Worm (Caenorhabditis elegans) whole organism, dauer: ENCODE data around the gene spt-4.

Experiments used
- unc-62 ChIP-seq: sonication (generic microtip); optimal IDR thresholded peaks from 2 replicates; lab custom pipeline; 2017; ENCODE audit warnings: missing biosample characterization, missing genetic modification reagents, missing genetic modification characterization

Gene spt-4

ce11 chrIII:64747-65625 is 4.6 kb downstream of the spt-4 start:
- no peak for TF ChIP-seq unc-62

DNA sequence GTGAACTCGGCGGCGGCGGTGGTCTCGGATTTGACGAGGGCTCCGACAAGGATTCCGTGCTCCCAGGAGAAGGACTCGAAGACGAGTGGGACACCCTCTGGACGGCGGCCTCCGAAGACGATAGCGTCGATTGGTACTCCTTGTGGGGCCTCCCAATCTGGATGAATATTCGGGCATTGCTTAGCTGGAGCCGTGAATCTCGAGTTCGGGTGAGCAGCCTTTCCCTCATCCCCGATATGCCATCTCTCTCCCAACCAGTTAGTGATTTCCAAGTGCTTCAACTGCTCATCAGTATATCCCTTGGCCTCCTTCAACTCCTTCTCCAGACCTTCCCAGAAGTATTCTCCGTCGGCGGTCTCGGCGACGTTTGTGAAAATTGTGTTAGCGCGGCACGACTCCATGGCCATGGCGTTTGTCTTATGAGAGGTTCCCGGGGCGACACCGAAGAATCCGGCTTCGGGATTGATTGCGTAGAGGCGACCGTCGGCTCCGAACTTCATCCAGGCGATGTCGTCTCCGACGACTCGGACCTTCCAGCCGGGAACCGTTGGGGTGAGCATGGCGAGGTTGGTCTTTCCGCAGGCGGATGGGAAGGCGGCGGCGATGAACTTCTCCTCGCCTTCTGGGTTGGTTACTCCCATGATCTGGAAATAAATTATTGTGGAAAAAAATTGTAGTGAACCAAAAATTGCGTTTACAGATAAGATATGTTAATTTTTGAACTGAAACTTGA is 5.8 kb downstream of the spt-4 start:
- no peak for TF ChIP-seq unc-62

ce11 chrIII:62383-62873 is 7.1 kb downstream of the spt-4 start:
- no peak for TF ChIP-seq unc-62

DNA sequence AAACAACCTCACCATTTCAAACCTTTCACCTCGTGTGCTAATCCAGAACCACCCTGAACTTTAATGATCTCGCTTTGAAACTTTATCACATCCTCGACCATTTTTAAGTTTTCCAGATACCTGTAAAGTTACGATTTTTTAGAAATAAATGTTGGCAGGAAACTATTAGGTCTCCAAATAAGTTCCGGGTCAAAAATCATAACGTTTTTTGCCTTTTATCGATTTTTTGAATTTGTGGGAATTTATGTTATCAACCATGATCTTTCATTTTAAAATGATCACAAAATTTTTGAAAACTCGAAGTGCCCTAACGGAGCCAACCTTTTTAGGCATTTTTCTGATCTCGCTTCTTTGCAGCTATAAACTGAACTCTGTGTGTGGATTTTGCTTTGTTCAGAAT is 8.5 kb downstream of the spt-4 start, which contains the start of gene btb-5:
Gene btb-5 (minus strand): TSS at position 101 of the 400 bp plus-strand sequence.
- no peak for TF ChIP-seq unc-62

- no peak for TF ChIP-seq unc-62
These were observed 15.9 kb downstream of the spt-4 start for ce11 chrIII:53696-54095.

DNA sequence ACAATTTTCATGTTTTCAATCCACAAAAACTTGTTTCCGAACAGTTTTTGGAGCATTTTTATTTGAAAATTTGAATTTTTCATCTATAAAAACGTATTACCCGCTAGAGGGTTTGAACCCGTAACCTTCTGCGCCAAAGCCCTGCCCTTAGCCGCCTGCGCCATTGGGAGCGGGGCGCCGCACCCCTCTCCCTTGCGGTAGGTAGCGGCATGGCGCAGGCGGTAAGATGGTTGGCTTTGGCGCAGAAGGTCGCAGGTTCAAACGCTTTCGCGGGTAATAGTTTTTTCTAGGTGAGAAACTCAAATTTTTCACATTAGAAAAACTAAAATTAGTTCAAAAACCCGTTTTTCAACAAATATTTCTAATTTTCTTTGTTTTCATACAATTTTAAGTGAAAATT is 17.9 kb downstream of the spt-4 start:
- TF ChIP-seq unc-62: no peak

DNA sequence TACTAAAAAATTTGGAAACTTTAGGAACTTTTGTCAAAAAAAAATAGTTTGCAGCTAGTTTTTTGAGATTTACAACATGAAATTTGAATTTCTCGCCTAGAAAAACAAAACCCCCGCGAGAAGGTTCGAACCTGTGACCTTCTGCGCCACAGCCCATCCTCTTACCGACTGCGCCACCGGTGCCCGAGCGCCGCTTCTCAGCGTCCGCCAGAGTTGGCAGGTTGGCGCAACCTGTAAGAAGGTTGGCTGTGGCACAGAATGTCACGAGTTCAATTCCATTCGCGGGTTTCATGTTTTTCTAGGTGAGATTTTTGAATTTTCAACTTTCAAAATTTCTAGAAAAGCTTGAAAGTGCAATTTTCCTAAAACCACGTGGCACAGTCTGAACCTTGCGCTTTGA is 19.1 kb downstream of the spt-4 start:
- TF ChIP-seq unc-62: no peak

DNA sequence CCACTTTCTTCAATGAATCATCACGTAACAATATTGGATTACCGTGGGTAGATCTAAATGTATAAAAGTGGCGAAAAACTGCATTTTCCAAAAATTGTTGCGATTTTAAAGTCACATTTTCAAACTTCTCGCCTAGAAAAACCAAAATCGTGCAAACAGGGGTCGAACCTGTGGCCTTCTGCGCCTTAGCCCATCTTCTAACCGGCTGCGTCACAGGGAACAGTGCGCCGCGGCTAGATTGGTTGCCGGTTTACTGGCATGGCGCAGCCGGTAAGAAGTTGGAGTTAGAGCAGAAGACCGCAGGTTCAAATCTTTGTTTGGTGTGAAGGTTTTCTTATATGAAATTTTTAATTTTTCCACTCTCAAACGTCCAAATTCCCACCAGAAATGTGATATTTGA is 20.5 kb downstream of the spt-4 start:
- no peak for TF ChIP-seq unc-62

DNA sequence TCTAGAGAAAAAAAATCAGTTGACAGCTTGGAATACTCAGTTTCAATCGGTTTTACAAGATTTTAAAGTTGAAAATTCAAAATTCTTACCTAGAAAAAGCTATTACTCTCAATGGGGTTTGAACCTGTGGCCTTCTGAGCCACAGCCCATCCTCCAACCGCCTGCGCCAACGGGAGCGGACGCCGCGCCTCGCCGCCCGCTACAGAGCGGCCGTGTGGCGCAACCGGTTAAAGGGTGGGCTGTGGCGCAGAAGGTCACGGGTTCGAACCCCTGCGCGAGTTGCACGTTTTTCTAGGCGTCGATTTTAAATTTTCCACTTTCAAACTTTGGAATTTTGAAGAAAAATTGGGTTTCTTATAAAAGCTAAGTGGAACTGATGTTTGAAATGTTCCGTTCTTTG is 21.2 kb downstream of the spt-4 start:
- TF ChIP-seq unc-62: no peak

ce11 chrIII:42725-43124 is 26.8 kb downstream of the spt-4 start:
- TF ChIP-seq unc-62: no peak

DNA sequence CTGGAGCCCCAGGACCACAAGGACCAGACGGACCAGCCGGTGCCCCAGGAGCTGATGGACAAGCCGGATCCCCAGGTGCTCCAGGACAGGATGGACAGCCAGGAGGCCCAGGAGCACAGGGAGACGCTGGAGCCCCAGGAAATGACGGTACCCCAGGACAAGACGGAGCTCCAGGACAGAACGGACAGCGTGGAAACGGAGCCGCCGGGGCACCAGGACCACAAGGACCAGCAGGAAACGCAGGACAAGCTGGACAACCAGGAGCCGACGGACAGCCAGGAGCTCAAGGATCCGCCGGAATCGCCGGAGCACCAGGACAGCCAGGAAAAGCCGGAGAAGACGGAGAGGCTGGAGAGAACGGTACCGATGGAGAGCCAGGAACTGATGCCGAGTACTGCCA is 28.1 kb downstream of the spt-4 start:
- TF ChIP-seq unc-62: no peak

ce11 chrIII:40580-41113 is 28.9 kb downstream of the spt-4 start, which contains the start of gene col-88:
Gene col-88, plus strand, starts transcription at chrIII:41063.
- no peak for TF ChIP-seq unc-62

ce11 chrIII:39516-39915 is 30.0 kb downstream of the spt-4 start:
- TF ChIP-seq unc-62: no peak

- TF ChIP-seq unc-62: no peak
These were observed 31.4 kb downstream of the spt-4 start, which contains the start of gene clp-10 for ce11 chrIII:38117-38516. Gene clp-10, minus strand, starts transcription at chrIII:38217.

ce11 chrIII:33257-33656 is 36.3 kb downstream of the spt-4 start:
- no peak for TF ChIP-seq unc-62

ce11 chrIII:31600-31999 is 38.0 kb downstream of the spt-4 start:
- no peak for TF ChIP-seq unc-62

DNA sequence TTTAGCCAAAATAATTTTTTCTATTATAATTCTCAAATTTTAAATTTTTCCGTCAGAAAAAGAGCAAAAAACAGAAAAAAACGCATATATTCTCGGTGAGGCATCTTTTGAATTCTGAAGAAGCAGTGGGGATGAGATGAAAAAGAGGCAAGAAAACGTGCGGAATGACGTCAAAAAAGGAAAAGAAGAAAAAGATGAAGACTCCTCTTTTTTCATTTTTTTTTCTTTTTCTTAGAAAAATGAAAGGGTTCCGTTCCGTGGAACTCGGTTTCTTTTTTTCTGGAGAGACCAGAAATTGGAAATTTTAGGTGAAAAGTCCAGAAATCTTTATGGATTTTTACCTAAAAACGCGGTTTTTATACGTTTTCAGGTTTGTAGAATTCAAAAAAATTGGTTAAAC is 39.2 kb downstream of the spt-4 start:
- TF ChIP-seq unc-62: no peak
